Fruit fly (Drosophila melanogaster) whole organism, adult: ENCODE measurements around the gene CG15550.

Source experiments
- CG11617 ChIP-seq: fragments of 200-800 bp; sonication (Bioruptor generic); optimal IDR thresholded peaks from 2 replicates; lab custom pipeline; 2017; ENCODE audit warnings: mild to moderate bottlenecking, missing biosample characterization, missing genetic modification reagents, missing genetic modification characterization
- CG12768 ChIP-seq: fragments of 200-800 bp; sonication (Bioruptor generic); optimal IDR thresholded peaks from 2 replicates; lab custom pipeline; 2017; ENCODE audit warnings: missing biosample characterization, missing genetic modification characterization, mild to moderate bottlenecking, moderate library complexity, missing genetic modification reagents
- CG14711 ChIP-seq: fragments of 200-800 bp; sonication (Bioruptor generic); optimal IDR thresholded peaks from 2 replicates; lab custom pipeline; 2018; ENCODE audit warnings: missing biosample characterization, mild to moderate bottlenecking, missing genetic modification characterization, moderate library complexity
- CG1620 ChIP-seq: fragments of 200-800 bp; sonication (Bioruptor generic); optimal IDR thresholded peaks from 2 replicates; lab custom pipeline; 2016; ENCODE audit warnings: missing biosample characterization, missing genetic modification characterization
- CG33017 ChIP-seq: fragments of 200-800 bp; sonication (Bioruptor generic); optimal IDR thresholded peaks from 2 replicates; lab custom pipeline; 2018; ENCODE audit warnings: missing biosample characterization, mild to moderate bottlenecking, missing genetic modification characterization, moderate library complexity
- CG5204 ChIP-seq: fragments of 200-800 bp; sonication (Bioruptor generic); optimal IDR thresholded peaks from 2 replicates; lab custom pipeline; 2016; ENCODE audit warnings: missing biosample characterization, missing genetic modification characterization
- CG7045 ChIP-seq: fragments of 200-800 bp; sonication (Bioruptor generic); optimal IDR thresholded peaks from 2 replicates; lab custom pipeline; 2017; ENCODE audit warnings: missing biosample characterization, mild to moderate bottlenecking, missing genetic modification characterization
- CG7101 ChIP-seq: fragments of 200-800 bp; sonication (Bioruptor generic); optimal IDR thresholded peaks from 2 replicates; lab custom pipeline; 2018; ENCODE audit warnings: missing biosample characterization, mild to moderate bottlenecking, missing genetic modification characterization, moderate library complexity
- Clk ChIP-seq: fragments of 200-800 bp; sonication (Bioruptor generic); optimal IDR thresholded peaks from 2 replicates; lab custom pipeline; 2017; ENCODE audit warnings: missing biosample characterization, missing genetic modification characterization
- Crg-1 ChIP-seq: fragments of 200-800 bp; sonication (Bioruptor generic); optimal IDR thresholded peaks from 2 replicates; lab custom pipeline; 2016; ENCODE audit warnings: missing biosample characterization, missing genetic modification characterization
- Hr96 ChIP-seq: fragments of 200-800 bp; sonication (Bioruptor generic); optimal IDR thresholded peaks from 2 replicates; lab custom pipeline; 2016; ENCODE audit warnings: missing biosample characterization, missing genetic modification characterization
- Mnt ChIP-seq: fragments of 200-800 bp; sonication (Bioruptor generic); optimal IDR thresholded peaks from 2 replicates; lab custom pipeline; 2016; ENCODE audit warnings: missing biosample characterization, mild to moderate bottlenecking, missing genetic modification characterization
- bab1 ChIP-seq: fragments of 200-800 bp; sonication (Bioruptor generic); optimal IDR thresholded peaks from 3 replicates; lab custom pipeline; 2019; ENCODE audit warnings: missing biosample characterization, mild to moderate bottlenecking, missing genetic modification characterization, moderate library complexity
- cic ChIP-seq: fragments of 200-800 bp; sonication (Bioruptor generic); optimal IDR thresholded peaks from 2 replicates; lab custom pipeline; 2017; ENCODE audit warnings: missing biosample characterization, mild to moderate bottlenecking, missing genetic modification characterization, moderate library complexity
- cnc ChIP-seq, 2 experiments: fragments of >200 bp; optimal IDR thresholded peaks; 2 replicates each; lab custom pipeline; 2017
- kay ChIP-seq: fragments of 200-800 bp; sonication (Bioruptor generic); peaks from one replicate; lab custom pipeline; 2016; ENCODE audit warnings: missing biosample characterization, missing genetic modification characterization, borderline replicate concordance
- ovo ChIP-seq: fragments of 200-800 bp; sonication (Bioruptor generic); optimal IDR thresholded peaks from 2 replicates; lab custom pipeline; 2016; ENCODE audit warnings: missing biosample characterization, missing genetic modification characterization
- pad ChIP-seq: fragments of 200-800 bp; sonication (Bioruptor generic); optimal IDR thresholded peaks from 3 replicates; lab custom pipeline; 2017; ENCODE audit warnings: missing biosample characterization, missing genetic modification characterization, mild to moderate bottlenecking, moderate library complexity, missing genetic modification reagents
- tj ChIP-seq: fragments of 200-800 bp; sonication (Bioruptor generic); optimal IDR thresholded peaks from 3 replicates; lab custom pipeline; 2017; ENCODE audit warnings: missing biosample characterization, mild to moderate bottlenecking, missing genetic modification characterization, moderate library complexity
- toe ChIP-seq: fragments of 200-800 bp; sonication (Bioruptor generic); optimal IDR thresholded peaks from 2 replicates; lab custom pipeline; 2016; ENCODE audit warnings: missing biosample characterization, missing genetic modification characterization

The CG15550 gene

dm6 chr3R:30937002-30937401 lies at the start of gene CG15550:
Gene CG15550 (minus strand): TSS chr3R:30937102.
- TF ChIP-seq CG14711 (tag; lab: Kevin White, UChicago) = no peak
- no peak for TF ChIP-seq kay (GFP tag; lab: Kevin White, UChicago)
- TF ChIP-seq pad = no peak
- TF ChIP-seq Hr96 (GFP tag; lab: Kevin White, UChicago) = no peak
- TF ChIP-seq toe (GFP tag; lab: Kevin White, UChicago) = no peak
- no peak for TF ChIP-seq Clk
- no peak for TF ChIP-seq CG12768
- TF ChIP-seq CG11617 (GFP tag; lab: Kevin White, UChicago) = no peak
- TF ChIP-seq Crg-1 (GFP tag; lab: Kevin White, UChicago) = no peak
- no peak for TF ChIP-seq bab1
- TF ChIP-seq CG1620 (GFP tag; lab: Kevin White, UChicago) = no peak
- no peak for TF ChIP-seq Mnt (GFP tag; lab: Kevin White, UChicago)
- no peak for TF ChIP-seq CG7045 (GFP tag; lab: Kevin White, UChicago)
- TF ChIP-seq CG5204 = no peak
- no peak for TF ChIP-seq ovo (GFP tag; lab: Kevin White, UChicago)
- no peak for TF ChIP-seq CG33017 (tag; lab: Kevin White, UChicago)
- TF ChIP-seq cic (GFP tag; lab: Kevin White, UChicago) = no peak
- TF ChIP-seq cnc (optimal IDR thresholded peaks at IDR 0.05; lab: Kevin White, UChicago) = no peak
- no peak for TF ChIP-seq tj (GFP tag; lab: Kevin White, UChicago)
- TF ChIP-seq CG7101 (tag; lab: Kevin White, UChicago) = no peak

dm6 chr3R:30964220-30964619 lies 27.3 kb upstream of the CG15550 start, which contains the start of gene Ctr1C:
Gene Ctr1C (minus strand): TSS chr3R:30964320.
- no peak for TF ChIP-seq cic (GFP tag; lab: Kevin White, UChicago)
- TF ChIP-seq CG33017 (tag; lab: Kevin White, UChicago) = no peak
- no peak for TF ChIP-seq ovo (GFP tag; lab: Kevin White, UChicago)
- TF ChIP-seq CG5204 = no peak
- no peak for TF ChIP-seq Mnt (GFP tag; lab: Kevin White, UChicago)

dm6 chr3R:30959400-30959799 lies 22.5 kb upstream of the CG15550 start, which contains the start of gene CG15548:
Gene CG15548 (plus strand): TSS chr3R:30959700.
- TF ChIP-seq Clk (no peak), CG33017 (tag; lab: Kevin White, UChicago) (no peak), CG7101 (tag; lab: Kevin White, UChicago) (no peak), tj (GFP tag; lab: Kevin White, UChicago) (no peak), ovo (GFP tag; lab: Kevin White, UChicago) (no peak), toe (GFP tag; lab: Kevin White, UChicago) (no peak), cic (GFP tag; lab: Kevin White, UChicago) (no peak), pad (no peak), CG7045 (GFP tag; lab: Kevin White, UChicago) (no peak), Mnt (GFP tag; lab: Kevin White, UChicago) (no peak), bab1 (no peak), CG14711 (tag; lab: Kevin White, UChicago) (no peak), Hr96 (GFP tag; lab: Kevin White, UChicago) (no peak), CG5204 (no peak), Crg-1 (GFP tag; lab: Kevin White, UChicago) (no peak)

dm6 chr3R:30946352-30946751 lies 9.4 kb upstream of the CG15550 start:
- TF ChIP-seq pad = no peak
- no peak for TF ChIP-seq bab1
- no peak for TF ChIP-seq Crg-1 (GFP tag; lab: Kevin White, UChicago)
- no peak for TF ChIP-seq CG7045 (GFP tag; lab: Kevin White, UChicago)
- TF ChIP-seq kay (GFP tag; lab: Kevin White, UChicago) = no peak
- TF ChIP-seq CG33017 (tag; lab: Kevin White, UChicago) = no peak
- no peak for TF ChIP-seq Mnt (GFP tag; lab: Kevin White, UChicago)
- TF ChIP-seq Hr96 (GFP tag; lab: Kevin White, UChicago) = no peak
- no peak for TF ChIP-seq cic (GFP tag; lab: Kevin White, UChicago)
- no peak for TF ChIP-seq CG11617 (GFP tag; lab: Kevin White, UChicago)
- no peak for TF ChIP-seq ovo (GFP tag; lab: Kevin White, UChicago)
- TF ChIP-seq toe (GFP tag; lab: Kevin White, UChicago) = no peak
- TF ChIP-seq cnc (optimal IDR thresholded peaks at IDR 0.05; lab: Kevin White, UChicago) = no peak

- TF ChIP-seq pad (no peak), cic (GFP tag; lab: Kevin White, UChicago) (no peak), CG14711 (tag; lab: Kevin White, UChicago) (no peak), Mnt (GFP tag; lab: Kevin White, UChicago) (no peak), CG5204 (no peak), cnc (optimal IDR thresholded peaks at IDR 0.05; lab: Kevin White, UChicago) (no peak), tj (GFP tag; lab: Kevin White, UChicago) (no peak), bab1 (no peak), CG33017 (tag; lab: Kevin White, UChicago) (no peak), ovo (GFP tag; lab: Kevin White, UChicago) (no peak), Clk (no peak), Crg-1 (GFP tag; lab: Kevin White, UChicago) (no peak), CG12768 (no peak), CG7045 (GFP tag; lab: Kevin White, UChicago) (no peak), CG11617 (GFP tag; lab: Kevin White, UChicago) (no peak), Hr96 (GFP tag; lab: Kevin White, UChicago) (no peak), CG7101 (tag; lab: Kevin White, UChicago) (no peak)
Observed at dm6 chr3R:30940234-30940633, 3.3 kb upstream of the CG15550 start.

- TF ChIP-seq tj (GFP tag; lab: Kevin White, UChicago) = no peak
- no peak for TF ChIP-seq toe (GFP tag; lab: Kevin White, UChicago)
- TF ChIP-seq CG11617 (GFP tag; lab: Kevin White, UChicago) = no peak
- TF ChIP-seq cic (GFP tag; lab: Kevin White, UChicago) = no peak
- no peak for TF ChIP-seq Mnt (GFP tag; lab: Kevin White, UChicago)
- TF ChIP-seq CG33017 (tag; lab: Kevin White, UChicago) = no peak
- no peak for TF ChIP-seq Crg-1 (GFP tag; lab: Kevin White, UChicago)
- TF ChIP-seq kay (GFP tag; lab: Kevin White, UChicago) = no peak
- TF ChIP-seq CG12768 = no peak
- TF ChIP-seq CG14711 (tag; lab: Kevin White, UChicago) = no peak
- no peak for TF ChIP-seq pad
- TF ChIP-seq cnc (optimal IDR thresholded peaks at IDR 0.05; lab: Kevin White, UChicago) = no peak
- no peak for TF ChIP-seq ovo (GFP tag; lab: Kevin White, UChicago)
- no peak for TF ChIP-seq Clk
- no peak for TF ChIP-seq CG7101 (tag; lab: Kevin White, UChicago)
- no peak for TF ChIP-seq CG7045 (GFP tag; lab: Kevin White, UChicago)
- TF ChIP-seq CG1620 (GFP tag; lab: Kevin White, UChicago) = no peak
Observed at dm6 chr3R:30936407-30936806, 495 bp downstream of the CG15550 start, which contains the start of gene CG15549. Gene CG15549 (minus strand): TSS chr3R:30936507.
